Fruit fly (Drosophila melanogaster) whole organism, embryonic: Measurements from ENCODE around the gene Rpt5.

Source experiments
- CG11247 ChIP-seq: fragments of 200-800 bp; sonication (Bioruptor generic); IDR thresholded peaks from 2 replicates; pipeline ENCODE4 v1.3.6; 2022; ENCODE audit warnings: missing biosample characterization, missing genetic modification characterization
- CG12769 ChIP-seq: fragments of 200-800 bp; sonication (Bioruptor generic); optimal IDR thresholded peaks from 2 replicates; lab custom pipeline; 2019; ENCODE audit warnings: missing biosample characterization, mild to moderate bottlenecking, missing genetic modification characterization, moderate library complexity
- CG13775 ChIP-seq: fragments of 200-800 bp; sonication (Bioruptor generic); optimal IDR thresholded peaks from 3 replicates; lab custom pipeline; 2017; ENCODE audit warnings: missing biosample characterization, mild to moderate bottlenecking, missing genetic modification characterization
- CG14050 ChIP-seq: fragments of 200-800 bp; sonication (Bioruptor generic); IDR thresholded peaks from 3 replicates; pipeline ENCODE4 v1.3.6; 2022; ENCODE audit warnings: missing biosample characterization, missing genetic modification characterization
- CG16779 ChIP-seq: fragments of 200-800 bp; sonication (Bioruptor generic); IDR thresholded peaks from 2 replicates; pipeline ENCODE4 v1.3.6; 2022; ENCODE audit warnings: missing biosample characterization, missing genetic modification characterization
- CG31441 ChIP-seq: fragments of 200-800 bp; sonication (Bioruptor generic); IDR thresholded peaks from 2 replicates; pipeline ENCODE4 v1.3.6; 2022; ENCODE audit warnings: missing biosample characterization, missing genetic modification characterization
- CG7963 ChIP-seq: fragments of 200-800 bp; sonication (Bioruptor generic); IDR thresholded peaks from 3 replicates; pipeline ENCODE4 v1.3.6; 2022; ENCODE audit warnings: missing biosample characterization, missing genetic modification characterization; ENCODE audit not compliant: partially characterized antibody
- CkIIα-i1 ChIP-seq: fragments of 200-800 bp; sonication (Bioruptor generic); IDR thresholded peaks from 2 replicates; pipeline ENCODE4 v1.3.6; 2022; ENCODE audit warnings: missing biosample characterization, missing genetic modification characterization
- Doc3 ChIP-seq: fragments of 200-800 bp; sonication (Bioruptor generic); IDR thresholded peaks from 3 replicates; pipeline ENCODE4 v1.3.6; 2022; ENCODE audit warnings: missing biosample characterization, missing genetic modification characterization; ENCODE audit not compliant: partially characterized antibody
- Ravus ChIP-seq: fragments of 200-800 bp; sonication (Bioruptor generic); IDR thresholded peaks from 2 replicates; pipeline ENCODE4 v1.3.6; 2022; ENCODE audit warnings: missing biosample characterization, missing genetic modification characterization
- Side ChIP-seq: fragments of 200-800 bp; sonication (Bioruptor generic); optimal IDR thresholded peaks from 2 replicates; lab custom pipeline; 2016; ENCODE audit warnings: missing biosample characterization, missing genetic modification characterization
- corto ChIP-seq: fragments of 200-800 bp; sonication (Bioruptor generic); optimal IDR thresholded peaks from 2 replicates; lab custom pipeline; 2016; ENCODE audit warnings: missing biosample characterization, mild to moderate bottlenecking, missing genetic modification characterization, moderate library complexity
- insv ChIP-seq, 2 experiments: fragments of 200-800 bp; sonication (Bioruptor generic); optimal IDR thresholded peaks; 3 replicates each; lab custom pipeline; 2016 to 2018; ENCODE audit warnings: missing biosample characterization in 2 of 2, missing genetic modification characterization in 2 of 2
- trh ChIP-seq: fragments of 200-800 bp; sonication (Bioruptor generic); optimal IDR thresholded peaks from 2 replicates; lab custom pipeline; 2016; ENCODE audit warnings: missing biosample characterization, missing genetic modification characterization

dm6 chr3R:23782456-23783402, 30.1 kb downstream of the Rpt5 start:
- peak; percentile 82 for TF ChIP-seq CG12769 (tag; lab: Kevin White, UChicago)
- peak; percentile 5; the same call in 1 of the 2 replicates for TF ChIP-seq CkIIα-i1 (GFP tag; lab: Robert Waterston, UW)
- TF ChIP-seq CG16779 (GFP tag; lab: Robert Waterston, UW): peak; percentile 56; the same call in 1 of the 2 replicates
- peak; percentile 88 for TF ChIP-seq CG13775 (GFP tag; lab: Kevin White, UChicago)
- no peak for TF ChIP-seq CG7963 (GFP tag; lab: Robert Waterston, UW)
- no peak; the same call in 1 of the 2 replicates for TF ChIP-seq Ravus (GFP tag; lab: Robert Waterston, UW)
- peak; percentile 73 for TF ChIP-seq CG14050 (GFP tag; lab: Robert Waterston, UW)
- peak; percentile 63 for TF ChIP-seq CG11247 (GFP tag; lab: Robert Waterston, UW)
- peak; percentile 75 for TF ChIP-seq trh (GFP tag; lab: Kevin White, UChicago)
- peak; percentile 55 for TF ChIP-seq Side (GFP tag; lab: Kevin White, UChicago)
- peak; percentile 94 for TF ChIP-seq CG31441 (GFP tag; lab: Robert Waterston, UW)
- no peak for TF ChIP-seq Doc3
- peak; percentile 85 for TF ChIP-seq corto (GFP tag; lab: Kevin White, UChicago)
- peak; percentile 1 to 42 for TF ChIP-seq insv (GFP tag; optimal IDR thresholded peaks at IDR 0.05; lab: Kevin White, UChicago)
